Worm (Caenorhabditis elegans): ENCODE data around the gene tsp-20.

DNA sequence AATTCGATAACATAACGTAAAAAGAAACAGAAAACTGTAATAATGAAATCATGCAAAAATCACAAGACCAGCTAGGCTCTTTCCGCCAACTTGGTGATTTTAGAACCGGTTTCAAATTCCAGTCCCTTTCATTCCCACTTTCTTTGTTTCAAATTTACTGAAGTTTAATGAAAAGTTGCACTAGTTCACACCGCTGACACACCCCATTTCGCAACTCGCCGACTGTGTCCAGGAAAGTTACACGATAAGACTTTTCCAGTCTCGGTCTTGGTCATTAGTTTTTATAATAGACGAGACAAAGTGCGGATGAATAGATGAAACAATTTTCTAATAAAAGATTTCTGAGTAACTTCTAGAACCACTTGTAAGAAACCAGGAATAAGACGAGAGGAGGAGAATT lies 29.9 kb downstream of the tsp-20 start:
- no peak for TF ChIP-seq ceh-82 (tag; optimal IDR thresholded peaks at IDR 0.05)
- TF ChIP-seq ceh-9 (tag; optimal IDR thresholded peaks at IDR 0.05): no peak
- TF ChIP-seq zag-1 (tag; optimal IDR thresholded peaks at IDR 0.05): no peak
